Worm (Caenorhabditis elegans) whole organism, L4/young adult: ENCODE data around the gene Y75B12B.10.

Experiments used
- dao-5 ChIP-seq: sonication (generic microtip); optimal IDR thresholded peaks from 2 replicates; lab custom pipeline; 2016; ENCODE audit warnings: missing genotype, missing genetic modification characterization, moderate library complexity, missing compliant biosample characterization
- him-1 ChIP-seq: sonication (generic microtip); optimal IDR thresholded peaks from 2 replicates; lab custom pipeline; 2016; ENCODE audit warnings: missing genotype, missing genetic modification reagents, missing genetic modification characterization, missing compliant biosample characterization

DNA sequence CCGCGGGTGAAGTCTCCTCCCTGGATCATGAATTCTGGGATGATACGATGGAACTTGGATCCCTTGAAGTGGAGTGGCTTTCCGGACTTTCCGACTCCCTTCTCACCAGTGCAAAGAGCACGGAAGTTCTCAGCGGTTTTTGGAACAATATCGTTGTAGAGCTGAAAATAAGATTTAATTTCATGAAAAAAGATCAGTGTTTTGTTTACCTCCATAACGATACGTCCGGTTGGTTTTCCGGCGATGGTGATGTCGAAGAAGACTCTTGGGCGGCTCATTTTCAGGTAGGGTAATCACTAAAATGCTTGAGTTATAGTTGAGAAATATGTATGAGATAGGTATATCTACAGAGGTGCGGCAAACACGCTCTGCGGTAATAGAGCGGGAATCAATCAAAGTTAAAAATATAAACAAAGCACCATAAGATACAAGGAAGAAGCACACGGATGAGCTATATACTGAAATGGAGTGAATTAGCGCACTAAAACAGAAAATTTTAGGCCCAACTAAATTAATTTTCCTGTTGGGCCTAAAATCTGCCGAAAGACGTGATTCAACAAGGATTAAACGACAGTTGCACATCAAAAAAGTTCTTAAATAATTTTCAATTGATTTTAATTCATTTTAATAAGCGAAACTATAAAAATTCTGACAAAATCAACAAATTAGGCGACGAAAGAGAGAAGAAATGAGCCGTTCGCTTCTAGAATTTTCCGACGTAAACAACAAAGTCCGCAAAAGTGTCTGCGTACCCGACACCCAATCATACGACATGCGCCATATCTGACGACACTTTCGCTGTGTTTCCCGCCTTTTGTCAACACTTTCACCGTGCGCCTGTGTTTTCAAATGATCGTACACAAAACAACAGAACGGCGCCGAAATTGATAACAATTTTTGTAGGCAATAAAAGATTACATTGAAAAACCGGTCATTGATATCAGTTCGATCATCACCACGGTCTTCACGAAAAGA is 12.5 kb upstream of the Y75B12B.10 start, which contains the start of the genes cyn-7 and bath-36:
- TF ChIP-seq him-1 (tag; lab: Kevin White, UChicago) = no peak
- TF ChIP-seq dao-5 (tag; lab: Kevin White, UChicago) = no peak
